Worm (Caenorhabditis elegans) whole organism, late embryonic: ENCODE data around the gene F23F12.3.
A peak's percentile ranks its signal among the peaks of the same experiment; 100 is the strongest.

Experiments used
- F13H6.1 ChIP-seq: sonication (generic microtip); optimal IDR thresholded peaks from 2 replicates; lab custom pipeline; 2016; ENCODE audit warnings: missing genetic modification characterization, missing compliant biosample characterization
- K09A11.1 ChIP-seq: sonication (generic microtip); optimal IDR thresholded peaks from 2 replicates; lab custom pipeline; 2017; ENCODE audit warnings: antibody characterized with exemption, mild to moderate bottlenecking, missing genetic modification characterization, missing compliant biosample characterization; ENCODE audit not compliant: insufficient read depth
- Y22D7AL.16 ChIP-seq: sonication (generic microtip); optimal IDR thresholded peaks from 2 replicates; lab custom pipeline; 2016; ENCODE audit warnings: missing genetic modification characterization, missing compliant biosample characterization
- ceh-14 ChIP-seq: sonication (generic microtip); optimal IDR thresholded peaks from 2 replicates; lab custom pipeline; 2016; ENCODE audit warnings: missing genotype, missing genetic modification characterization, missing compliant biosample characterization
- ceh-19 ChIP-seq: fragments of 200-800 bp; sonication (Bioruptor generic); optimal IDR thresholded peaks from 2 replicates; lab custom pipeline; 2018; ENCODE audit warnings: mild to moderate bottlenecking, missing genetic modification characterization, missing compliant biosample characterization
- ceh-22 ChIP-seq: sonication (generic microtip); optimal IDR thresholded peaks from 2 replicates; lab custom pipeline; 2017; ENCODE audit warnings: missing biosample characterization, missing genetic modification characterization
- ceh-24 ChIP-seq: sonication (generic microtip); optimal IDR thresholded peaks from 2 replicates; lab custom pipeline; 2016; ENCODE audit warnings: mild to moderate bottlenecking, missing genetic modification characterization, missing compliant biosample characterization
- ceh-31 ChIP-seq: sonication (generic microtip); optimal IDR thresholded peaks from 2 replicates; lab custom pipeline; 2016; ENCODE audit warnings: missing genetic modification characterization, missing compliant biosample characterization
- ceh-45 ChIP-seq: fragments of 200-800 bp; sonication (Bioruptor generic); IDR thresholded peaks from 2 replicates; pipeline ENCODE4 v1.3.6; 2022; ENCODE audit warnings: missing genetic modification reagents, missing genetic modification characterization, missing compliant biosample characterization
- ceh-9 ChIP-seq: sonication (generic microtip); optimal IDR thresholded peaks from 2 replicates; lab custom pipeline; 2016; ENCODE audit warnings: mild to moderate bottlenecking, missing genetic modification characterization, inconsistent platforms, missing compliant biosample characterization
- dmd-4 ChIP-seq: sonication (generic microtip); optimal IDR thresholded peaks from 2 replicates; lab custom pipeline; 2016; ENCODE audit warnings: borderline replicate concordance, missing genetic modification characterization, missing compliant biosample characterization
- dve-1 ChIP-seq: sonication (generic microtip); optimal IDR thresholded peaks from 2 replicates; lab custom pipeline; 2017; ENCODE audit warnings: antibody characterized with exemption, mild to moderate bottlenecking, missing genetic modification characterization, missing compliant biosample characterization
- elt-2 ChIP-seq: sonication (generic microtip); optimal IDR thresholded peaks from 2 replicates; lab custom pipeline; 2016; ENCODE audit warnings: missing genetic modification reagents, missing genetic modification characterization, missing compliant biosample characterization
- eyg-1 ChIP-seq: sonication (generic microtip); optimal IDR thresholded peaks from 2 replicates; lab custom pipeline; 2016; ENCODE audit warnings: missing genotype, missing genetic modification characterization, missing compliant biosample characterization
- fax-1 ChIP-seq: sonication (generic microtip); optimal IDR thresholded peaks from 2 replicates; lab custom pipeline; 2016; ENCODE audit warnings: missing genotype, missing genetic modification characterization, missing compliant biosample characterization
- fkh-10 ChIP-seq: fragments of 150-350 bp; optimal IDR thresholded peaks from 2 replicates; lab custom pipeline; 2014; ENCODE audit warnings: missing biosample characterization, missing genetic modification reagents, missing genetic modification characterization
- gmeb-2 ChIP-seq: sonication (generic microtip); optimal IDR thresholded peaks from 2 replicates; lab custom pipeline; 2016; ENCODE audit warnings: missing genetic modification characterization, inconsistent platforms, missing compliant biosample characterization
- hlh-13 ChIP-seq: fragments of 200-800 bp; sonication (Bioruptor generic); optimal IDR thresholded peaks from 2 replicates; lab custom pipeline; 2018; ENCODE audit warnings: mild to moderate bottlenecking, missing genetic modification characterization, missing compliant biosample characterization
- hlh-15 ChIP-seq: sonication (generic microtip); optimal IDR thresholded peaks from 2 replicates; lab custom pipeline; 2016; ENCODE audit warnings: missing genetic modification characterization, missing compliant biosample characterization
- hlh-30 ChIP-seq: sonication (generic microtip); optimal IDR thresholded peaks from 2 replicates; lab custom pipeline; 2017; ENCODE audit warnings: antibody characterized with exemption, missing genetic modification characterization, missing compliant biosample characterization; ENCODE audit not compliant: insufficient read depth
- hlh-6 ChIP-seq: sonication (generic microtip); optimal IDR thresholded peaks from 2 replicates; lab custom pipeline; 2016; ENCODE audit warnings: missing genotype, missing genetic modification characterization, missing compliant biosample characterization
- lin-11 ChIP-seq: fragments of 200-800 bp; sonication (Bioruptor generic); optimal IDR thresholded peaks from 2 replicates; lab custom pipeline; 2018; ENCODE audit warnings: mild to moderate bottlenecking, missing genetic modification characterization, missing compliant biosample characterization
- madf-2 ChIP-seq: sonication (generic microtip); optimal IDR thresholded peaks from 2 replicates; lab custom pipeline; 2017; ENCODE audit warnings: missing genetic modification characterization, missing compliant biosample characterization
- nfya-1 ChIP-seq: sonication (generic microtip); optimal IDR thresholded peaks from 2 replicates; lab custom pipeline; 2017; ENCODE audit warnings: missing genetic modification characterization, mild to moderate bottlenecking, missing compliant biosample characterization, antibody characterized with exemption, moderate library complexity
- nhr-11 ChIP-seq: fragments of 150-350 bp; optimal IDR thresholded peaks from 2 replicates; lab custom pipeline; 2014; ENCODE audit warnings: missing biosample characterization, missing genetic modification characterization
- nhr-232 ChIP-seq: sonication (generic microtip); optimal IDR thresholded peaks from 2 replicates; lab custom pipeline; 2016; ENCODE audit warnings: missing genetic modification characterization, missing compliant biosample characterization
- odd-2 ChIP-seq: sonication (generic microtip); optimal IDR thresholded peaks from 2 replicates; lab custom pipeline; 2017; ENCODE audit warnings: antibody characterized with exemption, mild to moderate bottlenecking, missing genetic modification characterization, missing compliant biosample characterization
- pag-3 ChIP-seq: sonication (generic microtip); optimal IDR thresholded peaks from 2 replicates; lab custom pipeline; 2016; ENCODE audit warnings: missing compliant biosample characterization, missing genetic modification characterization, borderline replicate concordance
- pax-1 ChIP-seq: fragments of 150-350 bp; optimal IDR thresholded peaks from 2 replicates; lab custom pipeline; 2014; ENCODE audit warnings: missing biosample characterization, missing genetic modification characterization
- pha-2 ChIP-seq: sonication (generic microtip); optimal IDR thresholded peaks from 2 replicates; lab custom pipeline; 2017; ENCODE audit warnings: mild to moderate bottlenecking, missing genetic modification characterization, missing compliant biosample characterization
- pha-4 ChIP-seq: fragments of 150-350 bp; optimal IDR thresholded peaks from 2 replicates; lab custom pipeline; 2018; ENCODE audit warnings: missing biosample characterization, missing genetic modification reagents, missing genetic modification characterization
- pqm-1 ChIP-seq: sonication (generic microtip); optimal IDR thresholded peaks from 2 replicates; lab custom pipeline; 2016; ENCODE audit warnings: missing genetic modification characterization, missing compliant biosample characterization
- pros-1 ChIP-seq: fragments of 150-350 bp; optimal IDR thresholded peaks from 2 replicates; lab custom pipeline; 2014; ENCODE audit warnings: missing biosample characterization, missing genetic modification reagents, missing genetic modification characterization
- rnt-1 ChIP-seq: sonication (generic microtip); optimal IDR thresholded peaks from 2 replicates; lab custom pipeline; 2016; ENCODE audit warnings: missing genetic modification characterization, missing compliant biosample characterization
- tbx-7 ChIP-seq: sonication (generic microtip); optimal IDR thresholded peaks from 2 replicates; lab custom pipeline; 2016; ENCODE audit warnings: missing genotype, missing genetic modification characterization, missing compliant biosample characterization
- unc-55 ChIP-seq: sonication (generic microtip); optimal IDR thresholded peaks from 2 replicates; lab custom pipeline; 2017; ENCODE audit warnings: missing biosample characterization, missing genetic modification reagents, missing genetic modification characterization
- unc-86 ChIP-seq: sonication (generic microtip); optimal IDR thresholded peaks from 2 replicates; lab custom pipeline; 2016; ENCODE audit warnings: missing genetic modification characterization, missing compliant biosample characterization
- zip-5 ChIP-seq: sonication (generic microtip); optimal IDR thresholded peaks from 2 replicates; lab custom pipeline; 2016; ENCODE audit warnings: missing genetic modification characterization, missing compliant biosample characterization
- ztf-16 ChIP-seq: sonication (generic microtip); optimal IDR thresholded peaks from 2 replicates; lab custom pipeline; 2017; ENCODE audit warnings: missing genetic modification characterization, missing compliant biosample characterization

F23F12.3 gene

ce11 chrIII:6495191-6495723 is 5.1 kb upstream of the F23F12.3 start, which contains the start of gene F23F12.13:
TSS of gene F23F12.13 (plus strand) at chrIII:6495673.
- TF ChIP-seq elt-2 (tag; lab: Kevin White, UChicago), result peak; percentile 69
- no peak for TF ChIP-seq ceh-31

- no peak for TF ChIP-seq gmeb-2 (tag; lab: Kevin White, UChicago)
- no peak for TF ChIP-seq ceh-24 (tag; lab: Kevin White, UChicago)
- no peak for TF ChIP-seq hlh-6 (tag; lab: Kevin White, UChicago)
- TF ChIP-seq ceh-19 (GFP tag; lab: Kevin White, UChicago), result no peak
- no peak for TF ChIP-seq ceh-31
- no peak for TF ChIP-seq eyg-1 (tag; lab: Kevin White, UChicago)
- no peak for TF ChIP-seq ceh-45 (GFP tag; lab: Robert Waterston, UW)
- TF ChIP-seq ztf-16 (tag; lab: Kevin White, UChicago), result no peak
- TF ChIP-seq K09A11.1 (tag; lab: Kevin White, UChicago), result no peak
- no peak for TF ChIP-seq pqm-1
- TF ChIP-seq ceh-9 (tag; lab: Kevin White, UChicago), result no peak
- TF ChIP-seq rnt-1 (tag; lab: Kevin White, UChicago), result no peak
- no peak for TF ChIP-seq hlh-15 (tag; lab: Kevin White, UChicago)
- TF ChIP-seq pax-1, result no peak
- TF ChIP-seq pros-1 (tag; lab: Kevin White, UChicago), result no peak
- TF ChIP-seq pha-2 (tag; lab: Kevin White, UChicago), result no peak
- TF ChIP-seq Y22D7AL.16 (tag; lab: Kevin White, UChicago), result no peak
- TF ChIP-seq pag-3, result no peak
Observed at ce11 chrIII:6498176-6498575, 2.1 kb upstream of the F23F12.3 start, which contains the start of gene sdz-15. TSS of gene sdz-15 (plus strand) at chrIII:6498476.

ce11 chrIII:6499102-6499501 is 1.2 kb upstream of the F23F12.3 start:
- TF ChIP-seq unc-55 (GFP tag; lab: Kevin White, UChicago) (no peak), fkh-10 (GFP tag; lab: Kevin White, UChicago) (no peak), nhr-232 (tag; lab: Kevin White, UChicago) (no peak)
- TF ChIP-seq, all 69 proteins: peak for 0

DNA sequence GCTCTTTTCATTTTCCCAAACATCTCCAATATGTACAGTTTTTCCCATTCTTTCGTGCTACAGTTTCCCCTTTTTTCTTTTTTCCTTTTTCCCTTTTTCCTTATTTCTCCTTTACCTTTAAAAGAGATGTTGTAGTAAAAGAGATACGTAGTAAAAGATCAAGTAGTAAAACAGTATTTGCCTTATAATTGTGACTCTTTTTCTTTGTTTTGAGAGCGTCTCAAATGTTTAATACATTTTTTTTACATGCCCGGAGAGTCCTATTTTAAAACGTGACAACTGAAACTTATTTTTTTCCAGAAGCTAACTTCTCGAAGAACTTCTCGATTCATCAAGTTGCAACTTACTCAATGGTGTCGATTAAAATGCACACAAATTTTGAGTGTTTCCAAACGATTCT is 7.5 kb downstream of the F23F12.3 start, which contains the start of gene F23F12.12:
Gene F23F12.12 (plus strand): TSS at position 301 of the 400 bp plus-strand sequence.
- TF ChIP-seq F13H6.1 (tag; lab: Kevin White, UChicago) (no peak), zip-5 (no peak), odd-2 (tag; lab: Kevin White, UChicago) (no peak), lin-11 (tag; lab: Kevin White, UChicago) (no peak), pag-3 (no peak), pax-1 (no peak), ceh-31 (no peak)

- TF ChIP-seq K09A11.1 (tag; lab: Kevin White, UChicago) (no peak), hlh-13 (GFP tag; lab: Kevin White, UChicago) (no peak), fkh-10 (GFP tag; lab: Kevin White, UChicago) (no peak), unc-86 (no peak), elt-2 (tag; lab: Kevin White, UChicago) (no peak), dmd-4 (tag; lab: Kevin White, UChicago) (no peak), dve-1 (tag; lab: Kevin White, UChicago) (no peak), odd-2 (tag; lab: Kevin White, UChicago) (no peak), fax-1 (tag; lab: Kevin White, UChicago) (no peak), hlh-6 (tag; lab: Kevin White, UChicago) (no peak), pha-4 (tag; lab: Kevin White, UChicago) (no peak), hlh-30 (tag; lab: Kevin White, UChicago) (no peak), tbx-7 (tag; lab: Kevin White, UChicago) (no peak), pha-2 (tag; lab: Kevin White, UChicago) (no peak), nfya-1 (tag; lab: Kevin White, UChicago) (no peak), nhr-11 (tag; lab: Kevin White, UChicago) (no peak), ceh-14 (no peak), madf-2 (tag; lab: Kevin White, UChicago) (no peak), ceh-22 (tag; lab: Kevin White, UChicago) (no peak)
- TF ChIP-seq, all 69 proteins: peak for 0
Observed at ce11 chrIII:6508327-6508726, 8.0 kb downstream of the F23F12.3 start.
